Worm (Caenorhabditis elegans): ENCODE data around the gene W03C9.8.

The W03C9.8 gene

ce11 chrII:11980110-11980509, 31.6 kb downstream of the W03C9.8 start:
- TF ChIP-seq unc-42 (tag; optimal IDR thresholded peaks at IDR 0.05), result peak; percentile 92
- no peak for TF ChIP-seq pros-1 (tag; optimal IDR thresholded peaks at IDR 0.05)
- peak; percentile 26 for TF ChIP-seq pax-1 (tag; optimal IDR thresholded peaks at IDR 0.05)
- TF ChIP-seq eyg-1 (tag; optimal IDR thresholded peaks at IDR 0.05), result peak; percentile 21
- TF ChIP-seq madf-2 (tag; optimal IDR thresholded peaks at IDR 0.05), result peak; percentile 7
- TF ChIP-seq zip-5 (tag; optimal IDR thresholded peaks at IDR 0.05), result peak; percentile 78
- TF ChIP-seq hlh-8 (tag; optimal IDR thresholded peaks at IDR 0.05), result peak; percentile 25
- peak; percentile 69 for TF ChIP-seq ets-4 (tag; optimal IDR thresholded peaks at IDR 0.05)
- peak; percentile 47 for TF ChIP-seq ceh-34 (tag; optimal IDR thresholded peaks at IDR 0.05)
- TF ChIP-seq fax-1 (tag; optimal IDR thresholded peaks at IDR 0.05), result peak; percentile 47
- no peak for TF ChIP-seq Y22D7AL.16 (tag; optimal IDR thresholded peaks at IDR 0.05)
- TF ChIP-seq C08G9.2 (tag; optimal IDR thresholded peaks at IDR 0.05), result peak; percentile 69
- TF ChIP-seq tbx-2 (tag; optimal IDR thresholded peaks at IDR 0.05), result peak; percentile 79
- peak; percentile 34 for TF ChIP-seq tbx-7 (tag; optimal IDR thresholded peaks at IDR 0.05)
- peak; percentile 70 for TF ChIP-seq elt-2 (tag; optimal IDR thresholded peaks at IDR 0.05)
- peak; percentile 78 for TF ChIP-seq ceh-14 (tag; optimal IDR thresholded peaks at IDR 0.05)
- TF ChIP-seq ceh-2 (tag; optimal IDR thresholded peaks at IDR 0.05), result peak; percentile 59
- TF ChIP-seq ttx-3 (tag; optimal IDR thresholded peaks at IDR 0.05), result peak; percentile 32
- TF ChIP-seq hlh-15 (tag; optimal IDR thresholded peaks at IDR 0.05), result peak; percentile 44
- TF ChIP-seq ama-1 (optimal IDR thresholded peaks at IDR 0.05), result no peak
- peak; percentile 7 for TF ChIP-seq gmeb-2 (tag; optimal IDR thresholded peaks at IDR 0.05)
- TF ChIP-seq ztf-16 (tag; optimal IDR thresholded peaks at IDR 0.05), result peak; percentile 24
- TF ChIP-seq unc-3 (GFP tag; conservative IDR thresholded peaks at IDR 0.05), result 0 out of 2 replicates have a peak, but pooled peaks have one; percentile 13
- TF ChIP-seq unc-3 (tag; optimal IDR thresholded peaks at IDR 0.05), result peak; percentile 35
- peak; percentile 19 for TF ChIP-seq K02D7.2 (tag; optimal IDR thresholded peaks at IDR 0.05)
- TF ChIP-seq ceh-31 (tag; optimal IDR thresholded peaks at IDR 0.05), result peak; percentile 83
- TF ChIP-seq F13H6.1 (tag; optimal IDR thresholded peaks at IDR 0.05), result no peak
- peak; percentile 19 for TF ChIP-seq unc-86 (tag; optimal IDR thresholded peaks at IDR 0.05)
- peak; percentile 1 for TF ChIP-seq lin-11 (tag; optimal IDR thresholded peaks at IDR 0.05)
- TF ChIP-seq nhr-232 (tag; optimal IDR thresholded peaks at IDR 0.05), result no peak
- no peak for TF ChIP-seq ref-2 (tag; optimal IDR thresholded peaks at IDR 0.05)
- peak; percentile 52 for TF ChIP-seq ahr-1 (tag; optimal IDR thresholded peaks at IDR 0.05)
- no peak for TF ChIP-seq ceh-45 (GFP tag; IDR thresholded peaks at IDR 0.05)
- TF ChIP-seq nfya-1 (tag; optimal IDR thresholded peaks at IDR 0.05), result peak; percentile 60
- no peak for TF ChIP-seq fkh-10 (GFP tag; optimal IDR thresholded peaks at IDR 0.05)
- peak; percentile 1 for TF ChIP-seq ceh-18 (tag; optimal IDR thresholded peaks at IDR 0.05)
- peak; percentile 13 for TF ChIP-seq ceh-19 (GFP tag; optimal IDR thresholded peaks at IDR 0.05)

- no peak for TF ChIP-seq hlh-8 (tag; optimal IDR thresholded peaks at IDR 0.05)
- no peak for TF ChIP-seq sdc-2 (tag; optimal IDR thresholded peaks at IDR 0.05)
- no peak for TF ChIP-seq pros-1 (tag; optimal IDR thresholded peaks at IDR 0.05)
- no peak for TF ChIP-seq hlh-6 (tag; optimal IDR thresholded peaks at IDR 0.05)
- no peak for TF ChIP-seq hlh-30 (tag; optimal IDR thresholded peaks at IDR 0.05; ENCODE audit: insufficient read depth)
- TF ChIP-seq ceh-6 (GFP tag; optimal IDR thresholded peaks at IDR 0.05), result no peak
- TF ChIP-seq npax-4 (tag; optimal IDR thresholded peaks at IDR 0.05), result no peak
- no peak for TF ChIP-seq fax-1 (tag; optimal IDR thresholded peaks at IDR 0.05)
These were observed 40.2 kb downstream of the W03C9.8 start, which contains the start of gene Y17G7B.3 for ce11 chrII:11988724-11989123. Gene Y17G7B.3 (plus strand): TSS chrII:11989024.

ce11 chrII:11992701-11993100, 44.1 kb downstream of the W03C9.8 start, which contains the start of gene dhps-1:
Gene dhps-1 (plus strand): TSS chrII:11993001.
- TF ChIP-seq pqm-1 (tag; optimal IDR thresholded peaks at IDR 0.05), result no peak
- TF ChIP-seq pag-3 (tag; optimal IDR thresholded peaks at IDR 0.05; ENCODE audit: borderline replicate concordance), result no peak
- TF ChIP-seq F13H6.1 (tag; optimal IDR thresholded peaks at IDR 0.05), result no peak
- TF ChIP-seq sox-2 (GFP tag; IDR thresholded peaks at IDR 0.05), result no peak
- TF ChIP-seq hlh-15 (tag; optimal IDR thresholded peaks at IDR 0.05), result no peak
- no peak for TF ChIP-seq ceh-48 (tag; optimal IDR thresholded peaks at IDR 0.05)
- TF ChIP-seq eyg-1 (tag; optimal IDR thresholded peaks at IDR 0.05), result no peak
- no peak for TF ChIP-seq syd-9 (tag; optimal IDR thresholded peaks at IDR 0.05)
- no peak for TF ChIP-seq T23F11.4 (GFP tag; optimal IDR thresholded peaks at IDR 0.05)
- no peak for TF ChIP-seq ceh-34 (tag; optimal IDR thresholded peaks at IDR 0.05)
- no peak for TF ChIP-seq ztf-16 (tag; optimal IDR thresholded peaks at IDR 0.05)
- no peak for TF ChIP-seq dve-1 (tag; optimal IDR thresholded peaks at IDR 0.05)
- TF ChIP-seq che-1 (tag; optimal IDR thresholded peaks at IDR 0.05), result no peak
- no peak for TF ChIP-seq lin-11 (tag; optimal IDR thresholded peaks at IDR 0.05)
- TF ChIP-seq hlh-13 (GFP tag; optimal IDR thresholded peaks at IDR 0.05), result no peak
- no peak for TF ChIP-seq nfya-1 (tag; optimal IDR thresholded peaks at IDR 0.05)
- no peak for TF ChIP-seq nhr-11 (tag; optimal IDR thresholded peaks at IDR 0.05)
- TF ChIP-seq pros-1 (tag; optimal IDR thresholded peaks at IDR 0.05), result no peak
